Worm (Caenorhabditis elegans) whole organism, L1 larva: ENCODE results near the gene F16B3.3.

Experiments used
- C04F5.9 ChIP-seq: sonication (generic microtip); optimal IDR thresholded peaks from 2 replicates; lab custom pipeline; 2016; ENCODE audit warnings: missing genetic modification characterization, missing compliant biosample characterization
- C16A3.4 ChIP-seq: fragments of 150-350 bp; optimal IDR thresholded peaks from 2 replicates; lab custom pipeline; 2014; ENCODE audit warnings: missing biosample characterization, missing genetic modification characterization
- C34B4.2 ChIP-seq: sonication (generic microtip); optimal IDR thresholded peaks from 2 replicates; lab custom pipeline; 2017; ENCODE audit warnings: mild to moderate bottlenecking, missing genetic modification characterization, missing compliant biosample characterization
- F16B12.6 ChIP-seq: fragments of 150-350 bp; optimal IDR thresholded peaks from 2 replicates; lab custom pipeline; 2014; ENCODE audit warnings: missing biosample characterization, missing genetic modification characterization
- Y116A8C.19 ChIP-seq: sonication (generic microtip); optimal IDR thresholded peaks from 2 replicates; lab custom pipeline; 2016; ENCODE audit warnings: missing compliant biosample characterization, missing genetic modification characterization, borderline replicate concordance
- aha-1 ChIP-seq: fragments of 150-350 bp; optimal IDR thresholded peaks from 2 replicates; lab custom pipeline; 2014; ENCODE audit warnings: missing biosample characterization, missing genetic modification characterization
- alr-1 ChIP-seq: fragments of 200-800 bp; sonication (Bioruptor generic); optimal IDR thresholded peaks from 2 replicates; lab custom pipeline; 2018; ENCODE audit warnings: borderline replicate concordance, mild to moderate bottlenecking, missing genetic modification characterization, missing compliant biosample characterization
- ama-1 ChIP-seq: fragments of 150-350 bp; optimal IDR thresholded peaks from 2 replicates; lab custom pipeline; 2014
- blmp-1 ChIP-seq: fragments of 150-350 bp; optimal IDR thresholded peaks from 2 replicates; lab custom pipeline; 2014; ENCODE audit warnings: missing biosample characterization, missing genetic modification characterization
- ceh-63 ChIP-seq: fragments of 200-800 bp; sonication (Bioruptor generic); optimal IDR thresholded peaks from 2 replicates; lab custom pipeline; 2018; ENCODE audit warnings: mild to moderate bottlenecking, missing genetic modification characterization, missing compliant biosample characterization
- ceh-8 ChIP-seq: fragments of 200-800 bp; sonication (Bioruptor generic); optimal IDR thresholded peaks from 2 replicates; lab custom pipeline; 2018; ENCODE audit warnings: mild to moderate bottlenecking, missing genetic modification characterization, moderate library complexity, missing compliant biosample characterization
- ceh-82 ChIP-seq, 3 experiments: fragments of 150-350 bp in 1 of 3; sonication (generic microtip) in 2 of 3; optimal IDR thresholded peaks; 2 replicates each; lab custom pipeline; 2014 to 2017; ENCODE audit warnings: missing biosample characterization in 3 of 3, missing genetic modification characterization in 3 of 3
- ceh-90 ChIP-seq: sonication (generic microtip); optimal IDR thresholded peaks from 2 replicates; lab custom pipeline; 2016; ENCODE audit warnings: missing genetic modification characterization, missing compliant biosample characterization
- ces-1 ChIP-seq: fragments of 150-350 bp; optimal IDR thresholded peaks from 2 replicates; lab custom pipeline; 2014; ENCODE audit warnings: missing biosample characterization, missing genetic modification reagents, missing genetic modification characterization
- dpl-1 ChIP-seq, 3 experiments: fragments of 150-350 bp in 2 of 3; sonication (generic microtip) in 1 of 3; optimal IDR thresholded peaks; 2 replicates each; lab custom pipeline; 2014 to 2017; ENCODE audit warnings: missing biosample characterization in 3 of 3, missing genetic modification characterization in 3 of 3, missing genetic modification reagents in 3 of 3
- dsc-1 ChIP-seq: sonication (generic microtip); optimal IDR thresholded peaks from 2 replicates; lab custom pipeline; 2016; ENCODE audit warnings: mild to moderate bottlenecking, missing genetic modification characterization, missing compliant biosample characterization
- efl-1 ChIP-seq, 4 experiments: fragments of 150-350 bp; optimal IDR thresholded peaks in 3 of 4; peaks in 1 of 4; 1 replicate in 1 of 4; 2 replicates in 3 of 4; lab custom pipeline; 2014; ENCODE audit warnings: missing biosample characterization in 2 of 4, missing genetic modification characterization in 2 of 4, missing genetic modification reagents in 2 of 4
- egl-13 ChIP-seq: sonication (generic microtip); optimal IDR thresholded peaks from 2 replicates; lab custom pipeline; 2016; ENCODE audit warnings: missing genotype, missing genetic modification reagents, missing genetic modification characterization, missing compliant biosample characterization
- egl-27 ChIP-seq, 2 experiments: fragments of 150-350 bp in 1 of 2; sonication (generic microtip); optimal IDR thresholded peaks; 3 replicates each; lab custom pipeline; 2017 to 2018; ENCODE audit warnings: missing biosample characterization in 2 of 2, missing genetic modification characterization in 2 of 2, missing genetic modification reagents in 2 of 2
- elt-3 ChIP-seq, 6 experiments: fragments of 150-350 bp in 1 of 6; sonication (generic microtip); optimal IDR thresholded peaks; 2 replicates each; lab custom pipeline; 2017 to 2018; ENCODE audit warnings: missing biosample characterization in 6 of 6, missing genetic modification characterization in 6 of 6, inconsistent platforms in 1 of 6
- fkh-4 ChIP-seq: sonication (generic microtip); optimal IDR thresholded peaks from 2 replicates; lab custom pipeline; 2016; ENCODE audit warnings: missing compliant biosample characterization, missing genetic modification characterization, borderline replicate concordance
- grh-1 ChIP-seq: fragments of 200-800 bp; sonication (Bioruptor generic); IDR thresholded peaks from 2 replicates; pipeline ENCODE4 v1.3.6; 2022; ENCODE audit warnings: missing genetic modification reagents, missing genetic modification characterization, missing compliant biosample characterization
- hlh-4 ChIP-seq: sonication (generic microtip); optimal IDR thresholded peaks from 2 replicates; lab custom pipeline; 2016; ENCODE audit warnings: mild to moderate bottlenecking, missing genetic modification characterization, missing compliant biosample characterization
- hpl-2 ChIP-seq: fragments of 150-350 bp; optimal IDR thresholded peaks from 2 replicates; lab custom pipeline; 2014; ENCODE audit warnings: missing biosample characterization, missing genetic modification reagents, missing genetic modification characterization
- irx-1 ChIP-seq: sonication (generic microtip); optimal IDR thresholded peaks from 2 replicates; lab custom pipeline; 2016; ENCODE audit warnings: missing genetic modification characterization, missing compliant biosample characterization
- lin-13 ChIP-seq: fragments of 150-350 bp; optimal IDR thresholded peaks from 2 replicates; lab custom pipeline; 2014; ENCODE audit warnings: missing biosample characterization, missing genetic modification reagents, missing genetic modification characterization
- lin-15B ChIP-seq: fragments of 150-350 bp; sonication (generic microtip); optimal IDR thresholded peaks from 3 replicates; lab custom pipeline; 2014; ENCODE audit warnings: missing biosample characterization, missing genetic modification characterization
- lin-35 ChIP-seq, 2 experiments: fragments of 150-350 bp; optimal IDR thresholded peaks; 2 replicates each; lab custom pipeline; 2014; ENCODE audit warnings: missing biosample characterization in 2 of 2, missing genetic modification characterization in 2 of 2, missing genetic modification reagents in 2 of 2
- mep-1 ChIP-seq: fragments of 150-350 bp; optimal IDR thresholded peaks from 2 replicates; lab custom pipeline; 2014; ENCODE audit warnings: missing biosample characterization, missing genetic modification characterization
- nhr-11 ChIP-seq: fragments of 150-350 bp; optimal IDR thresholded peaks from 2 replicates; lab custom pipeline; 2014; ENCODE audit warnings: missing biosample characterization, missing genetic modification characterization
- nhr-12 ChIP-seq: sonication (generic microtip); optimal IDR thresholded peaks from 2 replicates; lab custom pipeline; 2017; ENCODE audit warnings: missing biosample characterization, missing genetic modification characterization
- nhr-19 ChIP-seq: fragments of 200-800 bp; sonication (Bioruptor generic); conservative IDR thresholded peaks from 2 replicates; pipeline ENCODE4 v1.3.6; 2022; ENCODE audit warnings: missing genetic modification characterization, missing compliant biosample characterization
- nhr-47 ChIP-seq: sonication (generic microtip); optimal IDR thresholded peaks from 2 replicates; lab custom pipeline; 2016; ENCODE audit warnings: mild to moderate bottlenecking, missing genetic modification characterization, moderate library complexity, missing compliant biosample characterization
- nhr-76 ChIP-seq: sonication (generic microtip); optimal IDR thresholded peaks from 2 replicates; lab custom pipeline; 2017; ENCODE audit warnings: missing biosample characterization, missing genetic modification characterization
- nhr-77 ChIP-seq: fragments of 150-350 bp; optimal IDR thresholded peaks from 2 replicates; lab custom pipeline; 2014; ENCODE audit warnings: missing biosample characterization, missing genetic modification characterization
- nhr-85 ChIP-seq: sonication (generic microtip); peaks from one replicate; lab custom pipeline; 2016; ENCODE audit warnings: missing genetic modification characterization, inconsistent platforms, missing compliant biosample characterization
- nhr-90 ChIP-seq: sonication (generic microtip); optimal IDR thresholded peaks from 2 replicates; lab custom pipeline; 2016; ENCODE audit warnings: mild to moderate bottlenecking, missing genetic modification characterization, missing compliant biosample characterization; ENCODE audit not compliant: poor library complexity
- pag-3 ChIP-seq: sonication (generic microtip); optimal IDR thresholded peaks from 2 replicates; lab custom pipeline; 2017; ENCODE audit warnings: missing genetic modification characterization, mild to moderate bottlenecking, missing compliant biosample characterization, antibody characterized with exemption, borderline replicate concordance; ENCODE audit not compliant: insufficient read depth
- pax-3 ChIP-seq: fragments of 200-800 bp; sonication (Bioruptor generic); optimal IDR thresholded peaks from 2 replicates; lab custom pipeline; 2018; ENCODE audit warnings: mild to moderate bottlenecking, missing genetic modification characterization, moderate library complexity, missing compliant biosample characterization
- rnt-1 ChIP-seq: sonication (generic microtip); optimal IDR thresholded peaks from 2 replicates; lab custom pipeline; 2016; ENCODE audit warnings: mild to moderate bottlenecking, missing genetic modification characterization, moderate library complexity, missing compliant biosample characterization
- sox-4 ChIP-seq: sonication (generic microtip); optimal IDR thresholded peaks from 2 replicates; lab custom pipeline; 2016; ENCODE audit warnings: missing genetic modification characterization, missing compliant biosample characterization
- unc-130 ChIP-seq: fragments of 150-350 bp; optimal IDR thresholded peaks from 2 replicates; lab custom pipeline; 2017; ENCODE audit warnings: missing biosample characterization, missing genetic modification characterization, inconsistent platforms
- unc-30 ChIP-seq: sonication (generic microtip); optimal IDR thresholded peaks from 2 replicates; lab custom pipeline; 2017; ENCODE audit warnings: missing biosample characterization, missing genetic modification characterization
- unc-86 ChIP-seq: sonication (generic microtip); optimal IDR thresholded peaks from 2 replicates; lab custom pipeline; 2016; ENCODE audit warnings: missing genetic modification characterization, missing compliant biosample characterization
- unc-98 ChIP-seq: fragments of 200-800 bp; sonication (Bioruptor generic); IDR thresholded peaks from 2 replicates; pipeline ENCODE4 v1.3.6; 2022; ENCODE audit warnings: missing genetic modification characterization, missing compliant biosample characterization
- xbp-1 ChIP-seq: sonication (generic microtip); optimal IDR thresholded peaks from 2 replicates; lab custom pipeline; 2016; ENCODE audit warnings: missing genetic modification characterization, missing compliant biosample characterization
- zip-4 ChIP-seq: fragments of 200-800 bp; sonication (Bioruptor generic); optimal IDR thresholded peaks from 2 replicates; lab custom pipeline; 2018; ENCODE audit warnings: mild to moderate bottlenecking, missing genetic modification characterization, moderate library complexity, missing compliant biosample characterization
- ztf-11 ChIP-seq, 2 experiments: sonication (generic microtip); optimal IDR thresholded peaks; 2 replicates each; lab custom pipeline; 2016 to 2017; ENCODE audit warnings: missing genetic modification characterization in 2 of 2, missing biosample characterization in 1 of 2, missing compliant biosample characterization in 1 of 2

Gene F16B3.3

ce11 chrV:1317869-1318354, at the start of gene F16B3.3:
F16B3.3 (minus strand) TSS chrV:1317919.
- TF ChIP-seq hlh-4 (tag; lab: Kevin White, UChicago) (no peak), egl-27 (tag; optimal IDR thresholded peaks at IDR 0.05; lab: Kevin White, UChicago) (no peak), rnt-1 (tag; lab: Kevin White, UChicago) (no peak), unc-86 (tag; lab: Kevin White, UChicago) (no peak), nhr-90 (no peak), xbp-1 (tag; lab: Kevin White, UChicago) (no peak), unc-130 (no peak), ztf-11 (tag; optimal IDR thresholded peaks at IDR 0.05; lab: Kevin White, UChicago) (no peak), nhr-76 (tag; lab: Kevin White, UChicago) (no peak)

ce11 chrV:1366082-1366481, 48.4 kb upstream of the F16B3.3 start:
- no peak for TF ChIP-seq ztf-11 (tag; optimal IDR thresholded peaks at IDR 0.05; lab: Kevin White, UChicago)
- TF ChIP-seq unc-30: no peak
- TF ChIP-seq grh-1 (GFP tag; lab: Robert Waterston, UW): no peak
- no peak for TF ChIP-seq Y116A8C.19 (tag; lab: Kevin White, UChicago)
- no peak for TF ChIP-seq nhr-11
- TF ChIP-seq ceh-90 (tag; lab: Kevin White, UChicago): no peak
- TF ChIP-seq nhr-77: no peak
- peak; percentile 9 for TF ChIP-seq C16A3.4 (tag; lab: Kevin White, UChicago)
- no peak for TF ChIP-seq egl-27 (tag; optimal IDR thresholded peaks at IDR 0.05; lab: Kevin White, UChicago)
- no peak for TF ChIP-seq unc-98 (GFP tag; lab: Robert Waterston, UW)
- no peak for TF ChIP-seq unc-130
- no peak for TF ChIP-seq F16B12.6 (tag; lab: Kevin White, UChicago)
- TF ChIP-seq C34B4.2 (tag; lab: Kevin White, UChicago): no peak
- TF ChIP-seq C04F5.9 (tag; lab: Kevin White, UChicago): no peak
- TF ChIP-seq lin-13 (GFP tag; lab: Kevin White, UChicago): no peak
- TF ChIP-seq egl-13 (tag; lab: Kevin White, UChicago): peak; percentile 83
- TF ChIP-seq dsc-1 (tag; lab: Kevin White, UChicago): peak; percentile 82
- no peak for TF ChIP-seq nhr-85
- peak; percentile 43 for TF ChIP-seq mep-1 (tag; lab: Kevin White, UChicago)
- TF ChIP-seq rnt-1 (tag; lab: Kevin White, UChicago): no peak
- peak; percentile 45 for TF ChIP-seq ces-1 (GFP tag; lab: Kevin White, UChicago)
- TF ChIP-seq alr-1 (tag; lab: Kevin White, UChicago): no peak
- peak in 2 of 3 experiments; percentile 38 to 47 for TF ChIP-seq ceh-82 (tag; optimal IDR thresholded peaks at IDR 0.05; lab: Kevin White, UChicago)
- no peak for TF ChIP-seq nhr-12
- no peak for TF ChIP-seq fkh-4 (tag; lab: Kevin White, UChicago)
- TF ChIP-seq nhr-19 (GFP tag; lab: Robert Waterston, UW): peak; percentile 32; the same call in 1 of the 2 replicates
- no peak for TF ChIP-seq zip-4 (GFP tag; lab: Kevin White, UChicago)
- TF ChIP-seq nhr-76 (tag; lab: Kevin White, UChicago): no peak
- TF ChIP-seq ama-1 (lab: Kevin White, UChicago): no peak
- TF ChIP-seq nhr-90: no peak
- TF ChIP-seq nhr-47 (tag; lab: Kevin White, UChicago): peak; percentile 79
- peak; percentile 46 for TF ChIP-seq xbp-1 (tag; lab: Kevin White, UChicago)
- TF ChIP-seq pax-3 (tag; lab: Kevin White, UChicago): peak; percentile 19
- TF ChIP-seq ceh-8: no peak
- TF ChIP-seq hpl-2 (GFP tag; lab: Kevin White, UChicago): no peak
- TF ChIP-seq blmp-1 (tag; lab: Kevin White, UChicago): no peak
- TF ChIP-seq efl-1 (optimal IDR thresholded peaks at IDR 0.05; lab: Kevin White, UChicago): peak; percentile 20 to 31
- peak in 1 of 2 experiments; percentile 35 for TF ChIP-seq efl-1 (GFP tag; optimal IDR thresholded peaks at IDR 0.05 in 1 of 2; lab: Kevin White, UChicago)
- TF ChIP-seq irx-1: no peak
- no peak for TF ChIP-seq sox-4 (tag; lab: Kevin White, UChicago)
- no peak for TF ChIP-seq lin-15B (tag; lab: Kevin White, UChicago)
- TF ChIP-seq pag-3 (tag; lab: Kevin White, UChicago): no peak
- no peak for TF ChIP-seq aha-1 (tag; lab: Kevin White, UChicago)
- peak in 1 of 2 experiments; percentile 23 for TF ChIP-seq lin-35 (GFP tag; optimal IDR thresholded peaks at IDR 0.05; lab: Kevin White, UChicago)
- no peak for TF ChIP-seq elt-3 (tag; optimal IDR thresholded peaks at IDR 0.05; lab: Kevin White, UChicago)
- peak in 1 of 3 experiments; percentile 24 for TF ChIP-seq dpl-1 (GFP tag; optimal IDR thresholded peaks at IDR 0.05; lab: Kevin White, UChicago)
- peak; percentile 7 for TF ChIP-seq ceh-63 (GFP tag; lab: Kevin White, UChicago)
